Fruit fly (Drosophila melanogaster) Kc167 (cell line): ENCODE measurements around the gene UQCR-6.4L.

Experiments used
- Myc ChIP-seq: fragments of >200 bp; optimal IDR thresholded peaks from 2 replicates; lab custom pipeline; 2017; ENCODE audit warnings: missing external identifiers
- Sin3A ChIP-seq: fragments of >200 bp; optimal IDR thresholded peaks from 2 replicates; lab custom pipeline; 2018; ENCODE audit warnings: missing external identifiers
- h ChIP-seq: fragments of >200 bp; optimal IDR thresholded peaks from 3 replicates; lab custom pipeline; 2018; ENCODE audit warnings: missing external identifiers
- insv ChIP-seq: fragments of >200 bp; optimal IDR thresholded peaks from 3 replicates; lab custom pipeline; 2018; ENCODE audit warnings: missing external identifiers
- psq ChIP-seq: fragments of >200 bp; optimal IDR thresholded peaks from 2 replicates; lab custom pipeline; 2017; ENCODE audit warnings: missing external identifiers
- ttk ChIP-seq: sonication (Bioruptor generic); optimal IDR thresholded peaks from 2 replicates; lab custom pipeline; 2017; ENCODE audit warnings: missing external identifiers

UQCR-6.4L gene

DNA sequence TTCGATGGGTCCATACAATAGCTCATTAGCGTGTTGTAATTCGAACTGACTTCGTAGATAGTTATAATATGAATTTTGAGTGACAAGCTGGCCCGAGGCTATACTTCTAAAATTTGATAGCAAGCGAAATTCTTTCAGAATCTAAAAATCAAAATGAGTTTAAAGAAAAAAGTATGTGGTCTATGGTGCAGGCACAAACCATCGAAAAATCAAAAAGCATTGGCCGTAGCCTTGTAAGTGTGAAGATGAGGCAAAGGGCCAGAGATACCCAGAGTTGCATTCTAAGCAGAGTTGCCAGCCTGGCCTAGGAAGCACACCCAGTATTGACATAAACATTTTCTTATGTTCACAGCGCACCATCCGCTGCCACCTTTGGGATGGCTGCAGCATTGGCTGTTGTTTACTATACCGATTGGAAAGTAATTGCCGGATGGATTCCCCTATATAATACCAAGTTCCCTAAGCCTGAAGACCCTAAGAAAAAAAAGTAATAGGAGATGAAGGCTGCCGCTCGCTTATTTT is at the start of gene UQCR-6.4L:
Gene UQCR-6.4L (plus strand): TSS at position 51 of the 522 bp plus-strand sequence.
- TF ChIP-seq psq (lab: Kevin White, UChicago) = no peak

DNA sequence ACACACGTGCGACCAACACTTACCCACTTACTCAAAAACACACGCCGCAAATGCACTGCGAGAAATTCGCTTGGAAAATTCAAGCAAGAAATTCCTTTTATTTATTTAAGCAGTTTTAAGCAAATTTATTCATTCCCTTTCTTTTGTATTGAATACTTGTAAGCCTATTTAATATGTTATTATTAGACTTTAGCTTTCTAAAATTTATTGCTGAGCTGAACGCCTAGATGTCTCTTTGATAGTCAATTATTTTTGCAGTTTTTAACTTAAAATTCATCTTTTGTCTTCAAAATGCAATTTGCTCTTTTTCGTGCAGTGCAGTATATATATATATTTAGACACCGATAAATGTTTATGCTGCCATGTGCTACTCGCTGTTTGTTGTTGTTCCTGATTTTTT is 32.6 kb upstream of the UQCR-6.4L start:
- TF ChIP-seq psq (lab: Kevin White, UChicago) (no peak), Sin3A (lab: Kevin White, UChicago) (no peak), ttk (no peak)

DNA sequence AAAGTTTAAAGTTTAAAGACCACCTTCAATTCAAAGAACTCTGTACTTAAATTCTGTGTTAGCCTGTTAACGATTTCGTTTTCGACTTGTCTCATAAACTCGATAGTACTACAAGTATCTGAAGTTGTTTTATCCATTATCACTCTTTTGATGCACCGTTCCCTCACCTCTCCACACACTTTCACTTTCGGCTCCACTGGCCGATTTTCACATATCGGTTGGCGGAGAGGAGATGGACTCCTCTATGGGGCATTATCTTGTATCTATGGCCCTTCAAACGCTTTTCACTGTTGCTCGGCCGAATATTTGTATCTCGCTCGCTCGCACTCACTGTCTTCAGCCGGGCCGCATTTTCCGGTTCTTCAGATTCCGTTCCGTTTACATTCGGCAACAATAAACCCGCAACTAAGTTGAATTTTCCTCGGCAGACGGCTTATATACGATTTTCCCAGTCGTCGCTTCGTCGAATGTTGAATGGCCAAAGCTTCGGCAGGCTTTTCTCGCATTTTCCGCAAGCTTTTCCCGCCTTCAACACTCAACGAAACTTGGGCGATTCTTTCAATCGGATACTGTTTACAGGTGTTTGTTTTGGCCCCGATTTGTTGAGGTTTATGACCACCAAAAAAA is 23.4 kb upstream of the UQCR-6.4L start, which contains the start of gene CG43373:
Gene CG43373 (minus strand): TSS at position 373 of the 627 bp plus-strand sequence.
- TF ChIP-seq insv (lab: Kevin White, UChicago) = no peak
- TF ChIP-seq Myc (lab: Kevin White, UChicago) = no peak
- TF ChIP-seq psq (lab: Kevin White, UChicago) = no peak
- no peak for TF ChIP-seq h (lab: Kevin White, UChicago)
- TF ChIP-seq Sin3A (lab: Kevin White, UChicago) = no peak
- TF ChIP-seq ttk = no peak

DNA sequence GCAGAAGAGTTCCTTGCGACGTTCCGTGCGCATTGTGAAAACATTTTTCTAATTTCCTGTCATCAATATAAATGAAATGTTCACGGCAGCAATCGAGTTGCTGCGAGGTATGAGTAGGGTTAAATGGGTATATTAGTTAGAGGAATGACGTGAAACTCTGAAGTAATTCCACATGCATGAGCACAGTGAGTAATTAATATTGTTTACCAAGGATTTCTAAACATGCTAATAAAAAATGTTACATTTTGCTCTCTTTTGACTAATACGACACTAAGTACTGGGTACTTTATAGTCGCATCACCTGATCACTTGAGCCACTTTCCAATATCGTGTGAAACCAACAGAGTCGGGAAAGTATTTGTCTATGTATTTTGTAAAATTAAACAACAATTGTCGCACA is 22.3 kb upstream of the UQCR-6.4L start:
- TF ChIP-seq ttk (no peak), insv (lab: Kevin White, UChicago) (no peak), Myc (lab: Kevin White, UChicago) (no peak), h (lab: Kevin White, UChicago) (no peak), psq (lab: Kevin White, UChicago) (no peak), Sin3A (lab: Kevin White, UChicago) (no peak)

DNA sequence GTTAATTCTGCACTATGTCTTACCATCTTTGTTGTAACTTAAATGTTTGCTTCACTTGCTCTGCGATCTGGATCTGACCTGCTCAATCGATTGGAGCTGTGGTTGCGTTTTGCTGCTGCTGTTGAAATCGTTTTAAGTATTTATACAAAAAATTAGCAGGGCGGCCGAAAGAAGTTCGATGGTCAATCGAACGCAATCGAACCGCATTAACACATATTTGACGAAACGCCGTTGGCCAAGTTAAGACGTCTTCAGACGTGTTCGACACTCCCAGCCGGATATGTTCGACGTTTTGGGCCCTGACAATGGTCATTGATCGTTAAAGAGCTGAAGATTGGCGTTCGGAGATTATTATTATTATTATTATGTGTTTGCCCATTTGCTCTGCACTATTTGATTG is 21.0 kb upstream of the UQCR-6.4L start, which contains the start of gene CG13033:
Gene CG13033 (minus strand): TSS at position 118 of the 400 bp plus-strand sequence.
- TF ChIP-seq insv (lab: Kevin White, UChicago) (no peak), Sin3A (lab: Kevin White, UChicago) (no peak), h (lab: Kevin White, UChicago) (no peak), Myc (lab: Kevin White, UChicago) (no peak), psq (lab: Kevin White, UChicago) (no peak), ttk (no peak)

DNA sequence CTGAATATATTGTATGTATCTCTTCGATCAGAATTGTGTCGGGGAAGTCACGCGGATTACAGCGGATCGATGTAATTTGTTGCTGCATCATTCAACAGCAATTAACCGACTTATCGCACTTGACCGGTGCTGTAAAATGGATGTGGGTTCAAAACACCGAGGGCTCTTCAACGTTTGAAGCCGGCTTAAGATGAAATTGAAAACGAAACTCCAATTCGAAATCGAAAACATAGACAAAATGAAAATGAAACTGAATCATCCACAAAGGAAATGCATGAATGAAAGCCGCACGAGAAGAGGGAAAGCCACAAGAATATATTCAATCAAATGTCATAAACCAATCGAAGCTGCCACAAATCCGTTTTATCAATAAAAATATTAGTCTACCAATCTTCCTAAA is 20.4 kb upstream of the UQCR-6.4L start:
- TF ChIP-seq h (lab: Kevin White, UChicago) = no peak
- no peak for TF ChIP-seq Myc (lab: Kevin White, UChicago)
- no peak for TF ChIP-seq ttk
- no peak for TF ChIP-seq psq (lab: Kevin White, UChicago)
- TF ChIP-seq Sin3A (lab: Kevin White, UChicago) = no peak
- TF ChIP-seq insv (lab: Kevin White, UChicago) = no peak

DNA sequence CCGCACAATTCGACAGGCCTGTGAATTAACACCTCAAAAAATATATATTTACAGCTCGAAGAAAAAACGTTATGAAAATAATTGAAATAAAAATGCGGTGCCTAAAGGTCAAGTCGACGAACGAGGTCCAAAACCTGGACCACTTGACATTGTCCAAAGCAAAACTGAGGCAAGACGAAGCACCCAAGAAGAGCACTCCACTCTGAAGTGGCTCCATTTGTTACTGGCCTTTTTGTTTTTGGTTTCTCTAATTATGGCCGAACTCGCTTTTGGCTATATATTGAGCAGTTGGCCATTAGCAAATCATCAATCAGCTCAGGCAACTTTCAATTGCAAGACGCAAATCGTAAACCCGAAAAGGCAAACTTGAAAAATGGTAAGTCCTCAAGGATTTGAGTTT is 10.0 kb upstream of the UQCR-6.4L start, which contains the start of gene CG4229:
Gene CG4229 (plus strand): TSS at position 301 of the 400 bp plus-strand sequence.
- TF ChIP-seq Myc (lab: Kevin White, UChicago) (no peak), h (lab: Kevin White, UChicago) (no peak), Sin3A (lab: Kevin White, UChicago) (no peak), psq (lab: Kevin White, UChicago) (no peak), insv (lab: Kevin White, UChicago) (no peak), ttk (no peak)

DNA sequence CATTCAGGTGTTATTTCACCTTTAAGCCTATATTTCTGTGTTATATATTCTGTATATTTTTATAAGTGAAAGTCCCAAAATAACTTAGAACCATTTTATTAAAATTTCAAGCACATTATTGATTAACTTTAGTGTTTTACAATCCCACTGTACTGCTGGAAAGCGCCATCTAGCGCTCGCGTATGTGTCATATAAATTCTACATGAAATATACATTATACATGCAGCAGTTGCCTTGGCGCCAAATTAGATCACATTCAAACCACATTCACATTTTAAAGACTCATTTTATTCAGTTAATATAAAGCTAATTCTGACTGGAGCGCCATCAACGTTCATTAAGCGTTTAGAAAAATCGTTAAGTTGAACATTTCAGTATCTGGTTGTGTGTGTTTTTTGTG is 3.2 kb upstream of the UQCR-6.4L start:
- TF ChIP-seq ttk = no peak
- no peak for TF ChIP-seq Myc (lab: Kevin White, UChicago)
- TF ChIP-seq h (lab: Kevin White, UChicago) = no peak
- TF ChIP-seq Sin3A (lab: Kevin White, UChicago) = no peak
- no peak for TF ChIP-seq insv (lab: Kevin White, UChicago)

DNA sequence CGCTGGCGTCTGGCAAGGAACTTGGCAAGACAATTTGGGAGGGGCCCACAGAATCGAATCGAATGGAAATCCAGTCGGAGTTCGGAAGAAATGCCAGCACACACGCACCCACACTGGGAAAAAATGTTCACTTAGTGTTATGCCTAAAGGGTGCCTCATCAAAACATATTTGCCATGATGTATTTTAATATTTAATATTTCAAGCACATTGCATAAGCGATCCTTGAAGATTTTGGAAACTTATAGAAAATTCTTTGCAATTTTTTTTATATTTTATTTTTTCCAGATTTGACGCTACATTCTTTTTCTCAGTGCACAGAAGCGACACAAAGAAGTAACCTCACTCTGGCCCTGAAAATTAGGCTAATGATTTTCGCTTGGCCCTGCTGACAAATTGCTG is 457 bp upstream of the UQCR-6.4L start:
- TF ChIP-seq insv (lab: Kevin White, UChicago) = no peak
- no peak for TF ChIP-seq Myc (lab: Kevin White, UChicago)
- TF ChIP-seq ttk = no peak
- no peak for TF ChIP-seq h (lab: Kevin White, UChicago)
- no peak for TF ChIP-seq Sin3A (lab: Kevin White, UChicago)
- no peak for TF ChIP-seq psq (lab: Kevin White, UChicago)

DNA sequence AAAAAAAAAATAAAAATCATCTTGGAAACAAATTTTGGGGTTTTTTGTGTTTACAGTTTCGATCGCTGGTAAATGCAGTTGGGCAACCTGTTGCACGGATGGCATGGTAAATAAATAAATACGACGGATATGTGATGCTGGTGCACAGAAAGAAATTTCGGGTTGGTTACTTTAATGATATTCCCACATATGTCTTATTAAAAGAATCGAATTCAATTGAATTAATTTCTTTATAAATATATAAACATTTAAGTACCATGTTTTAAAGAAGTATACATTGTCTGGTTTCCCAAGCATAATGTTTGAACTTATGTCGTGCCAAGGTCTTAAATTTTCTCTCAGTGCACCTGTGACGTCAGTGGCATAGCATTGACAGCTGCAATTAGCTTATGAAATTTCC is 945 bp downstream of the UQCR-6.4L start:
- TF ChIP-seq h (lab: Kevin White, UChicago) (no peak), psq (lab: Kevin White, UChicago) (no peak), Sin3A (lab: Kevin White, UChicago) (no peak), insv (lab: Kevin White, UChicago) (no peak), Myc (lab: Kevin White, UChicago) (no peak), ttk (no peak)

DNA sequence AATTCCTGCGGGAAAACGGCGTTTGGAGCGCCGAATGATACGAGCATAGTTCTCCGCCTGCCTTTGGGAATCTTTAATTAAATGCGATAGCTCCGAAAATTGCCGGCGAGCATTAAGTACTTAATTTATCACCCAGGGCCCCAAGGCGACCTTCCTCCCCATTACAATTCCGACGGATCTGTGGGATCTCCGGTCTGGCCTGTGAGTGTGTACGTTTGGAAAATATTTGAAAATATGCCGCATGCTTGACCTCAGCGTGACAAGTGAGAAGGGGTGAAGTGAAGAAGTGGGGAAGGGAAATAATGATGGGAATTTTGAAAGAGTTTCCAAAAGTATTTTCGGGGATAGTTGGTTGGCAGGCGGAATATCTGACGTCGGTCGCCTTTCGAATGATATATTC is 2.9 kb downstream of the UQCR-6.4L start:
- TF ChIP-seq h (lab: Kevin White, UChicago) (no peak), psq (lab: Kevin White, UChicago) (no peak), Myc (lab: Kevin White, UChicago) (no peak), ttk (no peak), Sin3A (lab: Kevin White, UChicago) (no peak), insv (lab: Kevin White, UChicago) (no peak)

DNA sequence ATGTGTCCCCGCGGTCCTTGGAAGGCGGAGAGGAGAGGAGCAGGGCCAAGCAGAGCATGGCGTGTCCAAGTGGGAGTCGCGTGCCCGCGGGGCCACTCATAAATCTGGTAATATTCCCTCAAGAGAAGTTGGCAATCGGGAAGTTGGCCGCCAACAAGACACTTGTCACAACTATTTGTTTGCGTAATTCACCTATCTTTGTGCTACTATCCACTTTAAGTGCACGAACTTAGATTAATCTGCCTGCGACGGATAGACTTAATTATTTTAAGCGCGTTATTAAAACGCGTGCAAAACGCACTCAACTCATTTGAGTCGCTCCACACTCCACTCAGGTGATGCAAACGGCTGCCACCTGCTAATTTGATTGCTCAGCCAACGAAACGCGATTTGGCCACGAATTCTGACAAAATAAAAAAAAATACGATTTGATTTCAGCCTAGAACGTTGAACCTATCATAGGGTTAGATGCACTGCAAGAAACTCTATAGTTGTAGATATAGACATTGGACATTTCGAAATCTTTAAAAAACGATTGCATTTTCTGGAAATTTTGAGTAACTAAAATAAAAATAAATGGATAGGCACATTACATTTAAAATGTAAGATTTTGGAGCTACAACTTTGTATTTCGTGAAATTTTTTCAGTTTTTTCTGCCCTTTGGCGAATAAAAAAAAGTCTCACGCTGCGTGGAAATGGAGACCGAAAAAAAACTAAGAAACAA is 4.6 kb downstream of the UQCR-6.4L start:
- TF ChIP-seq Sin3A (lab: Kevin White, UChicago) (no peak), Myc (lab: Kevin White, UChicago) (no peak), psq (lab: Kevin White, UChicago) (no peak), insv (lab: Kevin White, UChicago) (no peak), ttk (no peak), h (lab: Kevin White, UChicago) (no peak)
